Worm (Caenorhabditis elegans): ENCODE measurements around the gene zipt-7.2.

ce11 chrX:15491110-15491509, 16.6 kb downstream of the zipt-7.2 start:
- TF ChIP-seq unc-62 (GFP tag; optimal IDR thresholded peaks at IDR 0.05 in 1 of 2) (peak in 1 of 2 experiments; percentile 93), unc-62 (tag; optimal IDR thresholded peaks at IDR 0.05) (no peak), ceh-62 (tag; optimal IDR thresholded peaks at IDR 0.05) (no peak)
